Fruit fly (Drosophila melanogaster): Measurements from ENCODE around the gene CG33543.

The CG33543 gene

dm6 chr2L:1981726-1982367, 24.3 kb downstream of the CG33543 start, which contains the start of gene CG7289:
CG7289 (plus strand) TSS chr2L:1982217.
- 0 out of 3 replicates have a peak, but pooled peaks have one; percentile 29 for TF ChIP-seq CG4496 (GFP tag; IDR thresholded peaks at IDR 0.05)
- no peak for TF ChIP-seq CG8159 (tag; optimal IDR thresholded peaks at IDR 0.05)
- peak; percentile 4 for TF ChIP-seq Snoo (tag; optimal IDR thresholded peaks at IDR 0.05)
- peak; percentile 99 for TF ChIP-seq EcR (GFP tag; optimal IDR thresholded peaks at IDR 0.05)

dm6 chr2L:1980708-1981339, 25.3 kb downstream of the CG33543 start, which contains the start of the genes CG15356 and CG15362:
CG15356 (minus strand) TSS chr2L:1980755.
CG15362 (plus strand) TSS chr2L:1981176.
- no peak for TF ChIP-seq CG13204 (GFP tag; optimal IDR thresholded peaks at IDR 0.05)
- no peak for TF ChIP-seq CG10348 (GFP tag; IDR thresholded peaks at IDR 0.05)
- no peak for TF ChIP-seq CG12605 (GFP tag; IDR thresholded peaks at IDR 0.05)
- TF ChIP-seq CG4496 (GFP tag; IDR thresholded peaks at IDR 0.05), result peak; percentile 59; the same call in 2 of the 3 replicates
- TF ChIP-seq fd96Ca (GFP tag; IDR thresholded peaks at IDR 0.05), result no peak
- no peak for TF ChIP-seq Snoo (tag; optimal IDR thresholded peaks at IDR 0.05)
- peak; percentile 27 for TF ChIP-seq CG17806 (tag; optimal IDR thresholded peaks at IDR 0.05)
- no peak for TF ChIP-seq Pif1A (GFP tag; optimal IDR thresholded peaks at IDR 0.05)
- TF ChIP-seq CG8301 (tag; optimal IDR thresholded peaks at IDR 0.05), result no peak
- TF ChIP-seq CG15710 (tag; optimal IDR thresholded peaks at IDR 0.05), result no peak
- TF ChIP-seq CG32121 (GFP tag; IDR thresholded peaks at IDR 0.05), result no peak
- TF ChIP-seq D1 (tag; optimal IDR thresholded peaks at IDR 0.05), result no peak
- TF ChIP-seq CG9948 (tag; optimal IDR thresholded peaks at IDR 0.05), result no peak
- no peak for TF ChIP-seq EcR (GFP tag; optimal IDR thresholded peaks at IDR 0.05)
- TF ChIP-seq CG14655 (GFP tag; optimal IDR thresholded peaks at IDR 0.05), result no peak

- TF ChIP-seq Snoo (tag; optimal IDR thresholded peaks at IDR 0.05) (no peak), D1 (tag; optimal IDR thresholded peaks at IDR 0.05) (no peak), EcR (GFP tag; optimal IDR thresholded peaks at IDR 0.05) (no peak), CG4496 (GFP tag; IDR thresholded peaks at IDR 0.05) (no peak), CG12605 (GFP tag; IDR thresholded peaks at IDR 0.05) (no peak), CG8159 (tag; optimal IDR thresholded peaks at IDR 0.05) (no peak), CG13204 (GFP tag; optimal IDR thresholded peaks at IDR 0.05) (no peak), CG15710 (tag; optimal IDR thresholded peaks at IDR 0.05) (no peak), CG9948 (tag; optimal IDR thresholded peaks at IDR 0.05) (no peak), Ets98B (GFP tag; IDR thresholded peaks at IDR 0.05) (no peak), gl (tag; optimal IDR thresholded peaks at IDR 0.05) (no peak), Pif1A (GFP tag; optimal IDR thresholded peaks at IDR 0.05) (no peak), CG14655 (GFP tag; optimal IDR thresholded peaks at IDR 0.05) (no peak), Pif1B (GFP tag; optimal IDR thresholded peaks at IDR 0.05) (no peak), rn (GFP tag; IDR thresholded peaks at IDR 0.05) (no peak), fd96Ca (GFP tag; IDR thresholded peaks at IDR 0.05) (no peak)
Measured at dm6 chr2L:1979196-1979818, 26.8 kb downstream of the CG33543 start.

- TF ChIP-seq CG34367 (tag; optimal IDR thresholded peaks at IDR 0.05), result no peak
- TF ChIP-seq Ets98B (GFP tag; IDR thresholded peaks at IDR 0.05), result no peak
- no peak for TF ChIP-seq CG15710 (tag; optimal IDR thresholded peaks at IDR 0.05)
Measured at dm6 chr2L:1975473-1975872, 30.6 kb downstream of the CG33543 start.

- TF ChIP-seq Ets98B (GFP tag; IDR thresholded peaks at IDR 0.05) (peak; percentile 18; the same call in 1 of the 2 replicates), CG14655 (GFP tag; optimal IDR thresholded peaks at IDR 0.05) (no peak), CG32121 (GFP tag; IDR thresholded peaks at IDR 0.05) (peak; percentile 28; the same call in 1 of the 2 replicates), CG4496 (GFP tag; IDR thresholded peaks at IDR 0.05) (peak; percentile 18; the same call in 1 of the 3 replicates)
Measured at dm6 chr2L:1973957-1974356, 32.2 kb downstream of the CG33543 start, which contains the start of gene Der-1. Der-1 (plus strand) TSS chr2L:1973957.

dm6 chr2L:1972450-1973119, 33.5 kb downstream of the CG33543 start:
- TF ChIP-seq CG9948 (tag; optimal IDR thresholded peaks at IDR 0.05) (no peak), CG8159 (tag; optimal IDR thresholded peaks at IDR 0.05) (peak; percentile 5)

Measured in whole organism, pupa.